Fruit fly (Drosophila melanogaster) whole organism, pupa: Measurements from ENCODE around the gene Bre1.

Source experiments
- CG10348 ChIP-seq: fragments of 200-800 bp; sonication (Bioruptor generic); IDR thresholded peaks from 2 replicates; pipeline ENCODE4 v1.3.6; 2022; ENCODE audit warnings: missing biosample characterization, missing genetic modification characterization
- CG12605 ChIP-seq: fragments of 200-800 bp; sonication (Bioruptor generic); IDR thresholded peaks from 2 replicates; pipeline ENCODE4 v1.3.6; 2022; ENCODE audit warnings: missing biosample characterization, missing genetic modification characterization
- CG13204 ChIP-seq: fragments of 200-800 bp; sonication (Bioruptor generic); optimal IDR thresholded peaks from 2 replicates; lab custom pipeline; 2018; ENCODE audit warnings: missing biosample characterization, mild to moderate bottlenecking, missing genetic modification characterization, moderate library complexity
- CG14655 ChIP-seq: fragments of 200-800 bp; sonication (Bioruptor generic); optimal IDR thresholded peaks from 3 replicates; lab custom pipeline; 2017; ENCODE audit warnings: mild to moderate bottlenecking, missing biosample characterization, missing genetic modification reagents, missing genetic modification characterization
- CG17806 ChIP-seq: fragments of 200-800 bp; sonication (Bioruptor generic); optimal IDR thresholded peaks from 2 replicates; lab custom pipeline; 2018; ENCODE audit warnings: missing biosample characterization, mild to moderate bottlenecking, missing genetic modification characterization, moderate library complexity
- CG32121 ChIP-seq: fragments of 200-800 bp; sonication (Bioruptor generic); IDR thresholded peaks from 2 replicates; pipeline ENCODE4 v1.3.6; 2022; ENCODE audit warnings: missing biosample characterization, missing genetic modification characterization
- CG34367 ChIP-seq: fragments of 200-800 bp; sonication (Bioruptor generic); optimal IDR thresholded peaks from 2 replicates; lab custom pipeline; 2018; ENCODE audit warnings: missing biosample characterization, mild to moderate bottlenecking, missing genetic modification characterization
- CG4496 ChIP-seq: fragments of 200-800 bp; sonication (Bioruptor generic); IDR thresholded peaks from 3 replicates; pipeline ENCODE4 v1.3.6; 2022; ENCODE audit warnings: missing biosample characterization, missing genetic modification characterization
- CG8159 ChIP-seq: fragments of 200-800 bp; sonication (Bioruptor generic); optimal IDR thresholded peaks from 3 replicates; lab custom pipeline; 2018; ENCODE audit warnings: missing biosample characterization, mild to moderate bottlenecking, missing genetic modification characterization, moderate library complexity
- CG8301 ChIP-seq: fragments of 200-800 bp; sonication (Bioruptor generic); optimal IDR thresholded peaks from 2 replicates; lab custom pipeline; 2018; ENCODE audit warnings: missing biosample characterization, mild to moderate bottlenecking, missing genetic modification characterization
- CG9948 ChIP-seq: fragments of 200-800 bp; sonication (Bioruptor generic); optimal IDR thresholded peaks from 2 replicates; lab custom pipeline; 2018; ENCODE audit warnings: missing biosample characterization, mild to moderate bottlenecking, missing genetic modification characterization, moderate library complexity
- D1 ChIP-seq: fragments of 200-800 bp; sonication (Bioruptor generic); optimal IDR thresholded peaks from 2 replicates; lab custom pipeline; 2018; ENCODE audit warnings: missing biosample characterization, mild to moderate bottlenecking, missing genetic modification characterization, moderate library complexity
- EcR ChIP-seq: fragments of 200-800 bp; sonication (Bioruptor generic); optimal IDR thresholded peaks from 3 replicates; lab custom pipeline; 2019; ENCODE audit warnings: missing biosample characterization, missing genetic modification characterization, mild to moderate bottlenecking, moderate library complexity, missing genetic modification reagents
- Ets98B ChIP-seq: fragments of 200-800 bp; sonication (Bioruptor generic); IDR thresholded peaks from 2 replicates; pipeline ENCODE4 v1.3.6; 2022; ENCODE audit warnings: missing biosample characterization, missing genetic modification characterization
- Pif1A ChIP-seq: fragments of 200-800 bp; sonication (Bioruptor generic); optimal IDR thresholded peaks from 3 replicates; lab custom pipeline; 2016; ENCODE audit warnings: missing biosample characterization, missing genetic modification characterization
- Pif1B ChIP-seq: fragments of 200-800 bp; sonication (Bioruptor generic); optimal IDR thresholded peaks from 3 replicates; lab custom pipeline; 2016; ENCODE audit warnings: missing biosample characterization, missing genetic modification characterization
- Snoo ChIP-seq: fragments of 200-800 bp; sonication (Bioruptor generic); optimal IDR thresholded peaks from 3 replicates; lab custom pipeline; 2017; ENCODE audit warnings: missing biosample characterization, mild to moderate bottlenecking, missing genetic modification characterization, inconsistent platforms
- fd96Ca ChIP-seq: fragments of 200-800 bp; sonication (Bioruptor generic); IDR thresholded peaks from 3 replicates; pipeline ENCODE4 v1.3.6; 2022; ENCODE audit warnings: missing biosample characterization, missing genetic modification characterization
- gl ChIP-seq: fragments of 200-800 bp; sonication (Bioruptor generic); optimal IDR thresholded peaks from 2 replicates; lab custom pipeline; 2018; ENCODE audit warnings: missing biosample characterization, mild to moderate bottlenecking, missing genetic modification characterization
- rn ChIP-seq: fragments of 200-800 bp; sonication (Bioruptor generic); IDR thresholded peaks from 2 replicates; pipeline ENCODE4 v1.3.6; 2022; ENCODE audit warnings: missing biosample characterization, missing genetic modification characterization

The Bre1 gene

DNA sequence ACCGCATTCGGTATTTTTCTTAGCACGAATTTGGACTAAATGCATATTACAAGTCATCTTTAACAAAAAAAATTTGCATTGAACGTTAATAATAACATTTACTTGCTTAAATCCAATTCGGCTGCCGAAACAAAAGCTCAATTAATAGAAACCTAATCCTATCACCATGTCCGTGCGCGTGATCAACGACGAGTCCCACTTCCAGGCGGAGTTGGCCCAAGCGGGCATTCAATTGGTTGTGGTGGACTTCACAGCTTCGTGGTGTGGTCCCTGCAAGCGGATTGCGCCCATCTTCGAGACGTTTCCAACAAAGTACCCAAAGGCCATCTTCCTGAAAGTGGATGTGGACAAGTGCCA is 28.2 kb downstream of the Bre1 start, which contains the start of gene Txl:
Gene Txl (plus strand): TSS at position 3 of the 357 bp plus-strand sequence.
- no peak for TF ChIP-seq Ets98B (GFP tag; lab: Robert Waterston, UW)
- no peak for TF ChIP-seq CG14655
- no peak for TF ChIP-seq rn (GFP tag; lab: Robert Waterston, UW)
- no peak for TF ChIP-seq CG8301 (tag; lab: Kevin White, UChicago)
- TF ChIP-seq Snoo (tag; lab: Kevin White, UChicago), result no peak
- TF ChIP-seq CG9948 (tag; lab: Kevin White, UChicago), result no peak
- TF ChIP-seq CG4496 (GFP tag; lab: Robert Waterston, UW), result no peak
- TF ChIP-seq CG32121, result no peak
- TF ChIP-seq D1 (tag; lab: Kevin White, UChicago), result no peak
- no peak for TF ChIP-seq CG13204 (GFP tag; lab: Kevin White, UChicago)
- TF ChIP-seq Pif1A, result no peak
- TF ChIP-seq fd96Ca (GFP tag; lab: Robert Waterston, UW), result no peak
- TF ChIP-seq Pif1B (GFP tag; lab: Kevin White, UChicago), result no peak
- no peak for TF ChIP-seq gl
- no peak for TF ChIP-seq EcR (GFP tag; lab: Kevin White, UChicago)
- TF ChIP-seq CG8159 (tag; lab: Kevin White, UChicago), result no peak
- no peak for TF ChIP-seq CG17806 (tag; lab: Kevin White, UChicago)
- TF ChIP-seq CG12605 (GFP tag; lab: Robert Waterston, UW), result no peak
- TF ChIP-seq CG10348 (GFP tag; lab: Robert Waterston, UW), result no peak

DNA sequence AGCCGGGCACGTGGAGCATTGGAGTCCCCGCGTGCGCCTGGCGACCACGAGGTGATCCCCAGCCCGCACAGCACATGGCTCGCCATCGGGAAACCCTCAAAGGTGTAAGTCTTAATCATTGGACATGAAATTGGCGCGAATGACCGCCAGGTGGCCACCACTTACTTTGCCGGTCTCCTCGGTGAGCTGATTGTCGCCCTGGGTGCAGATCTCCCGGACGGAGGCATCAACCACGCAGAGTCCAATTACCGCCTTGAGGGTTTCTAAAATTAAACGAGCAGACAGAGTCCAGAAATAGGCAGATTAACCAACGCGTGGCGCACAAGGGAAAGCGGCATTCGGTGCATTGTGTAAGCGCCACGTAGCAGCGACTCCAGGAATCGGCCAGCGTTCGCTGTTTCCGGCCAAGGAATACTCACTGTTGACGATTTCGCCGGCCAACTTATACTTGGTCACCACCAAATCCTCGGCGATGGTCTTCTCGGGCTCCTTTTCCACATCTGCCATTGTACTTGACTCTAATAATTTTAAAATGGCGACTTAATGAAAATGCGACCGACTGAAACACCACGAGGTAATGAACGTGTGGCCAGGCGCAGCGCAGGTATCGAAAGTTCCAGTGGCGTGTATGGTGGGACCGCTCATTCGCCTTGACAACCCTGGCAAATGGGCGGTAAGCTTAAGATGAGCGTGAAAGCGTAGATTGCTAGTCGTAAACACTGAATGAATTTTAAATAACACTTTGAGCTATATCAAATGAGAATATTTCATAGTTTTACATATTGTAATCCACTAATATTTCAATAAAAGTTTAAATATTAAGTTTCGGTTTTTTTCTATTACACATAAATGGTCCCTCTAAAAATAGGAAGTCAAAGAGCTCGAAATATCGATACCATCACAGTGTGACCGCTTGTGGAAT is 28.8 kb downstream of the Bre1 start, which contains the start of gene CG10576:
Gene CG10576 (minus strand): TSS at position 781 of the 922 bp plus-strand sequence.
- TF ChIP-seq CG12605 (GFP tag; lab: Robert Waterston, UW) (no peak), Ets98B (GFP tag; lab: Robert Waterston, UW) (no peak), Snoo (tag; lab: Kevin White, UChicago) (no peak), CG32121 (no peak), CG17806 (tag; lab: Kevin White, UChicago) (no peak), CG9948 (tag; lab: Kevin White, UChicago) (no peak), CG13204 (GFP tag; lab: Kevin White, UChicago) (no peak), D1 (tag; lab: Kevin White, UChicago) (no peak), CG8159 (tag; lab: Kevin White, UChicago) (no peak), CG14655 (no peak)

DNA sequence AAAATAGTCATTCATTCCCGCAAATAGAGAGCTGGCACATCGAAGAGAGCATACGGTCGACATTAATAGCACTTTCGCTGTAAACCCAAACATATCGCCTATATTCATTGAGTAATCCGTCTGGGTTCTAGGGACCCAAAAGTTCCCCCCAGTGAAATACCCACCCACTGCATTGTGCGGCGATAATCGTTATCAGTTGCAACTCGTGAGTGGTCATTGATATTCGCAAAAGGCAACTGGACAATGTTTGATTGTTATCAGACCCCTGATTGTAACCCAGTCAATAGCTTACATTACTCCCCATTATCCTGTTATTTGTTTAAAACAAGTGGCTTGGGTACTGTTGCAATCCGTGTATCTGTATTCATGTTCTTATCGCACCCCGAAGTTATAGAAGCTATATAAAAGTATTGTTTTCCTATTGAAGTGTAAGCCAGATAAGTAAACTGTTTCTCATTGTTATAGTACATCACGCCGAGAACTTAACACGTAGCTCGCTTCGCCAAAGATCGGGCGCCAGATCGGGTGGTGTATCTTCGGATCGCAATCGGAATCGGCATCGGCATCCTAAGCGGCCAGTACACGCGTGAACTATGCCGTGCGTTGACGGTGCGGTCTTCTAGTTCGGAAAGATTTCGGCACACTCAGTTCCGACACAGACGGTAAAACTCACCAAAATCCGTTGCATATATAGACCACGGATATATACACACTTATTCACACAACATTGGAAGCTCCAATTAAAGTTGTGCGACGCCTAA is 40.2 kb downstream of the Bre1 start:
- TF ChIP-seq CG9948 (tag; lab: Kevin White, UChicago) (no peak), CG12605 (GFP tag; lab: Robert Waterston, UW) (0 out of 2 replicates have a peak, but pooled peaks have one; percentile 15), CG14655 (no peak), Ets98B (GFP tag; lab: Robert Waterston, UW) (no peak), CG4496 (GFP tag; lab: Robert Waterston, UW) (no peak), EcR (GFP tag; lab: Kevin White, UChicago) (peak; percentile 17), CG34367 (tag; lab: Kevin White, UChicago) (no peak), Pif1A (no peak), gl (no peak), CG13204 (GFP tag; lab: Kevin White, UChicago) (no peak), CG17806 (tag; lab: Kevin White, UChicago) (no peak), fd96Ca (GFP tag; lab: Robert Waterston, UW) (no peak), Pif1B (GFP tag; lab: Kevin White, UChicago) (no peak)

DNA sequence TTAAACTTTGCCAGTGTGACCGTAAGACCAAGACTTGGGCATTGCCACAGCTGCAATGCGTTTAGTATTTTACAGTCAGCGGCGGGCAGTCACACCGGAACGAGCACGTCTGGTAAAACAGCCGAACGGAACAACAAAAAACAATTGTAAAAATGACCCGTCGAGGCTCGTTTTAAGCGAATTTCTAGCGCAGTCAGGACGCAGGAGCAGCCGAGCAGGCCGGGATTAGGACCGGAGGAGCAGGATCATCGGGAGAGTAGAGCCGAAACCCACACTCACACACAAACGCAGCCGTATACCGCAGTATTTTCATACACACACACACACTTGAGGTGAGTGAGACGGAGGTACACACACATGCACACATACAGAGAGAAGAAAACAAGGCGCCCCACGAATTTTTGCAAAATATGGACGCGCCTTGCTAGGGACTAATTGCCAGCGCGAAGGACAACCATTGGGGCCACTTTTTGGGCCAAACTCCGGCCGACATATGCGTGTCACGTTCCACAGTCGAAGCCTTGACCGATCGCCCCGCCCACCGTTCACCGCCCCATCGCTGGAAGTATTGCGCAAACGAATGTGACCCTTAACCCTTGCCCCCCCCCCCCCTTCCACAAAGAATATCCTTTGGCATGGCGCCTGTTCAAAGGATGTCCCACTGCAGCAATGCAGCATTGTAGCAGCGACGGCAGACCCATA is 40.9 kb downstream of the Bre1 start, which contains the start of gene Usp47:
Gene Usp47 (plus strand): TSS at position 71 of the 702 bp plus-strand sequence.
- no peak for TF ChIP-seq CG9948 (tag; lab: Kevin White, UChicago)
- no peak for TF ChIP-seq CG10348 (GFP tag; lab: Robert Waterston, UW)
- TF ChIP-seq CG4496 (GFP tag; lab: Robert Waterston, UW), result no peak
- TF ChIP-seq CG8159 (tag; lab: Kevin White, UChicago), result no peak
- peak; percentile 3 for TF ChIP-seq gl
- TF ChIP-seq CG32121, result peak; percentile 47; the same call in 1 of the 2 replicates
- TF ChIP-seq EcR (GFP tag; lab: Kevin White, UChicago), result peak; percentile 22
- no peak for TF ChIP-seq Ets98B (GFP tag; lab: Robert Waterston, UW)
- TF ChIP-seq CG17806 (tag; lab: Kevin White, UChicago), result peak; percentile 21
- no peak for TF ChIP-seq CG8301 (tag; lab: Kevin White, UChicago)
- no peak for TF ChIP-seq rn (GFP tag; lab: Robert Waterston, UW)
- TF ChIP-seq CG13204 (GFP tag; lab: Kevin White, UChicago), result peak; percentile 25
- TF ChIP-seq Pif1B (GFP tag; lab: Kevin White, UChicago), result no peak
- no peak for TF ChIP-seq fd96Ca (GFP tag; lab: Robert Waterston, UW)
